Worm (Caenorhabditis elegans) whole organism, mixed stage, embryonic: Measurements from ENCODE around the gene fbxl-5.
"Not testable (repeated sequence)": the region's sequence is repeated elsewhere in the genome, so short reads cannot be mapped to it uniquely, and the experiment has no call there.

Experiments used
- M03D4.4 ChIP-seq: sonication (generic microtip); optimal IDR thresholded peaks from 2 replicates; lab custom pipeline; 2017; ENCODE audit warnings: mild to moderate bottlenecking, missing genetic modification characterization, missing compliant biosample characterization
- blmp-1 ChIP-seq: fragments of 150-350 bp; optimal IDR thresholded peaks from 2 replicates; lab custom pipeline; 2014; ENCODE audit warnings: missing biosample characterization, missing genetic modification characterization
- ceh-39 ChIP-seq: fragments of 150-350 bp; optimal IDR thresholded peaks from 2 replicates; lab custom pipeline; 2014; ENCODE audit warnings: missing biosample characterization, missing genetic modification characterization
- ceh-43 ChIP-seq: fragments of 200-800 bp; sonication (Bioruptor generic); optimal IDR thresholded peaks from 2 replicates; lab custom pipeline; 2018; ENCODE audit warnings: mild to moderate bottlenecking, missing genetic modification characterization, moderate library complexity, missing compliant biosample characterization
- ceh-83 ChIP-seq: fragments of 200-800 bp; sonication (Bioruptor generic); optimal IDR thresholded peaks from 2 replicates; lab custom pipeline; 2018; ENCODE audit warnings: mild to moderate bottlenecking, missing genetic modification characterization, missing compliant biosample characterization
- drap-1 ChIP-seq: fragments of 200-800 bp; sonication (Bioruptor generic); optimal IDR thresholded peaks from 3 replicates; lab custom pipeline; 2018; ENCODE audit warnings: mild to moderate bottlenecking, missing genetic modification characterization, missing compliant biosample characterization
- elt-1 ChIP-seq: sonication (generic microtip); optimal IDR thresholded peaks from 2 replicates; lab custom pipeline; 2017; ENCODE audit warnings: missing genetic modification characterization, mild to moderate bottlenecking, missing compliant biosample characterization, antibody characterized with exemption, moderate library complexity, borderline replicate concordance; ENCODE audit not compliant: insufficient read depth
- elt-3 ChIP-seq: fragments of 150-350 bp; optimal IDR thresholded peaks from 2 replicates; lab custom pipeline; 2014; ENCODE audit warnings: missing biosample characterization, missing genetic modification characterization
- hlh-1 ChIP-seq: fragments of 150-350 bp; optimal IDR thresholded peaks from 2 replicates; lab custom pipeline; 2014; ENCODE audit warnings: missing biosample characterization, missing genetic modification reagents, missing genetic modification characterization
- lin-13 ChIP-seq: fragments of 150-350 bp; optimal IDR thresholded peaks from 2 replicates; lab custom pipeline; 2014; ENCODE audit warnings: missing biosample characterization, missing genetic modification characterization
- lin-32 ChIP-seq: fragments of 200-800 bp; sonication (Bioruptor generic); optimal IDR thresholded peaks from 2 replicates; lab custom pipeline; 2018; ENCODE audit warnings: mild to moderate bottlenecking, missing genetic modification characterization, missing compliant biosample characterization
- lsy-2 ChIP-seq: fragments of 150-350 bp; optimal IDR thresholded peaks from 2 replicates; lab custom pipeline; 2014; ENCODE audit warnings: missing biosample characterization, missing genetic modification characterization
- mab-5 ChIP-seq: fragments of 150-350 bp; optimal IDR thresholded peaks from 2 replicates; lab custom pipeline; 2014; ENCODE audit warnings: missing biosample characterization, missing genetic modification characterization
- mep-1 ChIP-seq: fragments of 150-350 bp; optimal IDR thresholded peaks from 2 replicates; lab custom pipeline; 2017; ENCODE audit warnings: missing biosample characterization, missing genetic modification reagents, missing genetic modification characterization, inconsistent platforms
- mls-2 ChIP-seq: sonication (generic microtip); optimal IDR thresholded peaks from 2 replicates; lab custom pipeline; 2016; ENCODE audit warnings: mild to moderate bottlenecking, missing genetic modification characterization, moderate library complexity, missing compliant biosample characterization
- nhr-12 ChIP-seq: fragments of 150-350 bp; optimal IDR thresholded peaks from 2 replicates; lab custom pipeline; 2014; ENCODE audit warnings: missing biosample characterization, missing genetic modification characterization
- nhr-2 ChIP-seq: fragments of 150-350 bp; optimal IDR thresholded peaks from 2 replicates; lab custom pipeline; 2014; ENCODE audit warnings: missing biosample characterization, missing genetic modification characterization
- nhr-237 ChIP-seq: fragments of 150-350 bp; optimal IDR thresholded peaks from 2 replicates; lab custom pipeline; 2014; ENCODE audit warnings: missing biosample characterization, missing genetic modification characterization
- nhr-28 ChIP-seq: fragments of 150-350 bp; optimal IDR thresholded peaks from 2 replicates; lab custom pipeline; 2014; ENCODE audit warnings: missing biosample characterization, missing genetic modification characterization
- nhr-76 ChIP-seq: sonication (generic microtip); optimal IDR thresholded peaks from 2 replicates; lab custom pipeline; 2017; ENCODE audit warnings: missing biosample characterization, missing genetic modification characterization
- pha-4 ChIP-seq: fragments of 150-350 bp; optimal IDR thresholded peaks from 2 replicates; lab custom pipeline; 2018; ENCODE audit warnings: missing biosample characterization, missing genetic modification reagents, missing genetic modification characterization
- tbx-8 ChIP-seq: fragments of 200-800 bp; sonication (Bioruptor generic); optimal IDR thresholded peaks from 2 replicates; lab custom pipeline; 2018; ENCODE audit warnings: mild to moderate bottlenecking, missing genetic modification characterization, moderate library complexity, missing compliant biosample characterization
- unc-120 ChIP-seq: sonication (generic microtip); optimal IDR thresholded peaks from 2 replicates; lab custom pipeline; 2017; ENCODE audit warnings: missing genetic modification characterization, missing compliant biosample characterization; ENCODE audit not compliant: poor library complexity, severe bottlenecking
- unc-39 ChIP-seq: fragments of 150-350 bp; optimal IDR thresholded peaks from 2 replicates; lab custom pipeline; 2014; ENCODE audit warnings: missing biosample characterization, missing genetic modification characterization
- unc-62 ChIP-seq: fragments of 150-350 bp; optimal IDR thresholded peaks from 2 replicates; lab custom pipeline; 2014; ENCODE audit warnings: missing biosample characterization, missing genetic modification reagents, missing genetic modification characterization
- zip-8 ChIP-seq: fragments of 150-350 bp; optimal IDR thresholded peaks from 2 replicates; lab custom pipeline; 2014; ENCODE audit warnings: missing biosample characterization, missing genetic modification characterization
- ztf-11 ChIP-seq: fragments of 150-350 bp; optimal IDR thresholded peaks from 2 replicates; lab custom pipeline; 2014; ENCODE audit warnings: missing biosample characterization, missing genetic modification characterization

The fbxl-5 gene

DNA sequence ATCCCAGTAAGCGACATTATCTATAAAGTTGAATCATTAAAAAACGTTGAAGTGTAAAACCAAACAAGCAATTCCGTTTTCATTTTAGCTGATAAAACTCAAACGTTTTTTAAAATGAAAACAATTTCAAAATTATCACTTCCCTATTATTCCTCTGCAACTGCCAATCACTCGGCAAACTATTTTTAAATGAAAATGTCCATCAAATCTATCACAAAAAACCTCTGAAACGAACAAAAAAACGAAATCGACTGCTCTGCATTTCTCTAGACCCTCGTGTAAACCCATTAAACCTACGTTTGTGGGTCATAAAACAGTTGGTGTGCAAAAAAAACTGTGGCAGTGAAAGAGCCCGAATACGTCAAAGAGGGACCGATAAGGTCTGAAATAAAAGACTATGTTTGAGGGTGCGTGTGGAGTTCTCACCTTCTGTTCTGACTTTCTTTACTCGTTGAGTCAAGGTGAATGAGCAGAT is at the start of gene fbxl-5:
Gene fbxl-5, plus strand, starts transcription at position 425 of the 475 bp plus-strand sequence.
- no peak for TF ChIP-seq nhr-76 (tag; lab: Kevin White, UChicago)

DNA sequence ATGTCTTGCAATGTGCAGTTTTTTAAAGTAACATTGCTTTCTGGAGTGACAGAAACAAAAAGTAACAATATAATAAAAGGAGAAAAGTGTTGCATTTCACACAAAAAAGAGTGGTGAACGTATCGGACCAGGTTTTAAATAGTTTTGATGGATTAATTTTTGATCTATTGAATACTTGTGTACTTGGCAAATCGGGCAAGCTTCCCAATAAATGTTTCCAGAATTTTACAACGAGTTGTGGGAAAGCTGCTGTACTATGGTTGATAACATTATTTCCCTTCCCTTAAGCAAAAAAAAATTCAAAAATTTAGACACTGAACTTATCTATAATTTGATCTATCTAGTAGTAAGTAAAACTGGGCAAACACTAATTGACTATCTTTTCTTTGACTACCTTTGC is 49.3 kb upstream of the fbxl-5 start, which contains the start of gene C12D5.10:
Gene C12D5.10, minus strand, starts transcription at position 101 of the 400 bp plus-strand sequence.
- TF ChIP-seq mls-2 (tag; lab: Kevin White, UChicago) (no peak), ceh-43 (GFP tag; lab: Kevin White, UChicago) (no peak), drap-1 (no peak), unc-39 (tag; lab: Kevin White, UChicago) (no peak), M03D4.4 (tag; lab: Kevin White, UChicago) (no peak), zip-8 (tag; lab: Kevin White, UChicago) (no peak), pha-4 (tag; lab: Kevin White, UChicago) (no peak), ceh-39 (tag; lab: Kevin White, UChicago) (no peak), unc-62 (GFP tag; lab: Kevin White, UChicago) (no peak), elt-1 (no peak), mep-1 (tag; lab: Kevin White, UChicago) (no peak), elt-3 (tag; lab: Kevin White, UChicago) (no peak), lin-13 (tag; lab: Kevin White, UChicago) (no peak), nhr-12 (tag; lab: Kevin White, UChicago) (no peak), lsy-2 (tag; lab: Kevin White, UChicago) (no peak), lin-32 (no peak), nhr-28 (tag; lab: Kevin White, UChicago) (no peak), mab-5 (tag; lab: Kevin White, UChicago) (no peak), nhr-237 (tag; lab: Kevin White, UChicago) (no peak)

- TF ChIP-seq unc-39 (tag; lab: Kevin White, UChicago) (no peak), nhr-2 (no peak), ceh-83 (no peak), blmp-1 (tag; lab: Kevin White, UChicago) (no peak), lin-13 (tag; lab: Kevin White, UChicago) (no peak), zip-8 (tag; lab: Kevin White, UChicago) (no peak), tbx-8 (GFP tag; lab: Kevin White, UChicago) (no peak)
Observed at ce11 chrV:7696842-7697241, 45.9 kb upstream of the fbxl-5 start, which contains the start of gene ZK105.3. Gene ZK105.3 (plus strand): TSS chrV:7697142.

- not testable (repeated sequence) for TF ChIP-seq M03D4.4 (tag; lab: Kevin White, UChicago); elt-1; mls-2 (tag; lab: Kevin White, UChicago)
Observed at ce11 chrV:7703536-7703935, 39.2 kb upstream of the fbxl-5 start, which contains the start of gene srsx-40. Gene srsx-40 (minus strand): TSS chrV:7703636.

DNA sequence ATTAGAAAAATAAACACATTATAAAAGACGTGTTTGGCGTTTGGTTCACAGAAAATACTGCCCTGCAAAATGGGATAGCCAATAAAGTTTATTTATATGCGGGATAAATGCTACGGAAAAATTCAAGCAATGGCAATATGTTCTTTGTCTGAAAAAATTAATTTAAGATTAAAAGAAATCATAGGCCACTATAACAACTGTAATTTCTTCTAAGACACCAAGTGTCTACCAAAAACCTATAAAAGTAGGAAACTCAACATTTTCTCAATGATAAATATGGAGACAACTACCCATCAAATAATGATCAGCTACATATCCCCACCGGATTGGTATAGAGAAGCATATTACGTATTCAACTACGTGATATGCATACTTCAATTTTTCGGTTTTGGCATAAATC is 37.4 kb upstream of the fbxl-5 start, which contains the start of gene srw-3:
Gene srw-3, plus strand, starts transcription at position 301 of the 400 bp plus-strand sequence.
- TF ChIP-seq ceh-43 (GFP tag; lab: Kevin White, UChicago) = no peak
- TF ChIP-seq mep-1 (tag; lab: Kevin White, UChicago) = no peak
- no peak for TF ChIP-seq nhr-28 (tag; lab: Kevin White, UChicago)
- no peak for TF ChIP-seq hlh-1 (tag; lab: Kevin White, UChicago)
- TF ChIP-seq nhr-76 (tag; lab: Kevin White, UChicago) = no peak
- TF ChIP-seq tbx-8 (GFP tag; lab: Kevin White, UChicago) = no peak
- TF ChIP-seq unc-39 (tag; lab: Kevin White, UChicago) = no peak
- TF ChIP-seq nhr-237 (tag; lab: Kevin White, UChicago) = no peak
- no peak for TF ChIP-seq unc-120
- no peak for TF ChIP-seq elt-1
- TF ChIP-seq blmp-1 (tag; lab: Kevin White, UChicago) = no peak
- no peak for TF ChIP-seq ztf-11 (tag; lab: Kevin White, UChicago)
- TF ChIP-seq lsy-2 (tag; lab: Kevin White, UChicago) = no peak
- no peak for TF ChIP-seq lin-32

DNA sequence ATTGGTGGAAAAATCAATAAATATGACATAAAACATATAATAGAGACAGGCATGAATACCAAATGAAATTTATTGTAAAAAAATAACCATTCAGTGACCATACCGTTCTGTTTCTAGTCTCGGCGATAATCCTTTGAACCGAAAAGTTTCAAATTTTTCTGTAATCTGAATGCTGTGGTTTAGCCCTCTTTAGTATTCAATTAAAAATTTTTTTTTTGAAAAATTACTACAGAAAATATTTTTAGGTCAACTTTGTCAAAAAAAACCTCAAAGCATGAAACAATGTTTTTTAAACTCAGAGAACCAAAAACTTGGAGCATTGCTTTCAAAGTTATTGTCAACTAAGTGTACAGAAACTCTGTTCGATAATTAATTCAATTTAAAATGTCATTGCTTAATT is 34.2 kb upstream of the fbxl-5 start, which contains the start of gene ZK105.11:
Gene ZK105.11, minus strand, starts transcription at position 101 of the 400 bp plus-strand sequence.
- TF ChIP-seq lin-13 (tag; lab: Kevin White, UChicago) (no peak), pha-4 (tag; lab: Kevin White, UChicago) (no peak), M03D4.4 (tag; lab: Kevin White, UChicago) (no peak)
